Worm (Caenorhabditis elegans) whole organism, L4 larva: Measurements from ENCODE around the gene tag-314.

Source experiments
- D1046.2 ChIP-seq: fragments of 200-800 bp; sonication (Bioruptor generic); IDR thresholded peaks from 2 replicates; pipeline ENCODE4 v1.3.6; 2022; ENCODE audit warnings: missing genetic modification characterization, missing compliant biosample characterization
- F10B5.3 ChIP-seq: sonication (generic microtip); optimal IDR thresholded peaks from 2 replicates; lab custom pipeline; 2016; ENCODE audit warnings: mild to moderate bottlenecking, missing genetic modification characterization, missing compliant biosample characterization
- F26F4.8 ChIP-seq: fragments of 200-800 bp; sonication (Bioruptor generic); conservative IDR thresholded peaks from 2 replicates; pipeline ENCODE4 v1.3.6; 2022; ENCODE audit warnings: missing genetic modification characterization, missing compliant biosample characterization
- Y48G9A.11 ChIP-seq: fragments of 200-800 bp; sonication (Bioruptor generic); IDR thresholded peaks from 2 replicates; pipeline ENCODE4 v1.3.6; 2022; ENCODE audit warnings: missing genetic modification reagents, missing genetic modification characterization, missing compliant biosample characterization
- Y75B8A.6 ChIP-seq: fragments of 200-800 bp; sonication (Bioruptor generic); IDR thresholded peaks from 2 replicates; pipeline ENCODE4 v1.3.6; 2022; ENCODE audit warnings: missing genetic modification reagents, missing genetic modification characterization, missing compliant biosample characterization
- ZK337.2 ChIP-seq: fragments of 200-800 bp; sonication (Bioruptor generic); IDR thresholded peaks from 2 replicates; pipeline ENCODE4 v1.3.6; 2022; ENCODE audit warnings: missing genetic modification reagents, missing genetic modification characterization, missing compliant biosample characterization
- ama-1 ChIP-seq: fragments of 150-350 bp; optimal IDR thresholded peaks from 2 replicates; lab custom pipeline; 2014; ENCODE audit warnings: inconsistent platforms, mixed read lengths
- arid-1 ChIP-seq: fragments of 200-800 bp; sonication (Bioruptor generic); conservative IDR thresholded peaks from 2 replicates; pipeline ENCODE4 v1.3.6; 2022; ENCODE audit warnings: missing genetic modification reagents, missing genetic modification characterization, missing compliant biosample characterization
- ceh-28 ChIP-seq: fragments of 150-350 bp; optimal IDR thresholded peaks from 2 replicates; lab custom pipeline; 2014; ENCODE audit warnings: missing biosample characterization, missing genetic modification reagents, missing genetic modification characterization
- ctbp-1 ChIP-seq: fragments of 200-800 bp; sonication (Bioruptor generic); IDR thresholded peaks from 2 replicates; pipeline ENCODE4 v1.3.6; 2022; ENCODE audit warnings: missing genetic modification reagents, missing genetic modification characterization, missing compliant biosample characterization
- daf-12 ChIP-seq: fragments of 150-350 bp; optimal IDR thresholded peaks from 2 replicates; lab custom pipeline; 2014; ENCODE audit warnings: missing biosample characterization, missing genetic modification reagents, missing genetic modification characterization
- dmd-6 ChIP-seq: fragments of 200-800 bp; sonication (Bioruptor generic); IDR thresholded peaks from 2 replicates; pipeline ENCODE4 v1.3.6; 2022; ENCODE audit warnings: missing genetic modification reagents, missing genetic modification characterization, missing compliant biosample characterization
- dpl-1 ChIP-seq: fragments of 150-350 bp; optimal IDR thresholded peaks from 2 replicates; lab custom pipeline; 2014; ENCODE audit warnings: missing biosample characterization, missing genetic modification reagents, missing genetic modification characterization
- duxl-1 ChIP-seq: sonication (generic microtip); optimal IDR thresholded peaks from 2 replicates; lab custom pipeline; 2016; ENCODE audit warnings: mild to moderate bottlenecking, missing genetic modification characterization, moderate library complexity, missing compliant biosample characterization; ENCODE audit not compliant: poor library complexity
- dve-1 ChIP-seq: sonication (generic microtip); optimal IDR thresholded peaks from 2 replicates; lab custom pipeline; 2017; ENCODE audit warnings: antibody characterized with exemption, mild to moderate bottlenecking, missing genetic modification characterization, missing compliant biosample characterization; ENCODE audit not compliant: insufficient read depth
- fkh-10 ChIP-seq: fragments of 150-350 bp; optimal IDR thresholded peaks from 2 replicates; lab custom pipeline; 2014; ENCODE audit warnings: missing biosample characterization, missing genetic modification reagents, missing genetic modification characterization
- hif-1 ChIP-seq, 2 experiments: sonication (generic microtip); optimal IDR thresholded peaks; 2 replicates each; lab custom pipeline; 2016 to 2017; ENCODE audit warnings: missing compliant biosample characterization in 2 of 2, missing genetic modification characterization in 2 of 2, missing genetic modification reagents in 2 of 2, missing genotype in 2 of 2, mild to moderate bottlenecking in 1 of 2
- hlh-30 ChIP-seq: sonication (generic microtip); optimal IDR thresholded peaks from 2 replicates; lab custom pipeline; 2017; ENCODE audit warnings: antibody characterized with exemption, mild to moderate bottlenecking, missing genetic modification characterization, missing compliant biosample characterization; ENCODE audit not compliant: insufficient read depth
- lim-7 ChIP-seq: fragments of 200-800 bp; sonication (Bioruptor generic); IDR thresholded peaks from 2 replicates; pipeline ENCODE4 v1.3.6; 2022; ENCODE audit warnings: missing genetic modification characterization, missing compliant biosample characterization
- lin-13 ChIP-seq: fragments of 150-350 bp; optimal IDR thresholded peaks from 2 replicates; lab custom pipeline; 2014; ENCODE audit warnings: missing biosample characterization, missing genetic modification reagents, missing genetic modification characterization
- lin-15B ChIP-seq: fragments of 150-350 bp; sonication (generic microtip); optimal IDR thresholded peaks from 3 replicates; lab custom pipeline; 2014; ENCODE audit warnings: missing biosample characterization, missing genetic modification characterization
- lin-29 ChIP-seq: fragments of 200-800 bp; sonication (Bioruptor generic); IDR thresholded peaks from 2 replicates; pipeline ENCODE4 v1.3.6; 2022; ENCODE audit warnings: missing genetic modification reagents, missing genetic modification characterization, missing compliant biosample characterization
- lin-39 ChIP-seq: fragments of 150-350 bp; optimal IDR thresholded peaks from 2 replicates; lab custom pipeline; 2014; ENCODE audit warnings: missing biosample characterization, missing genetic modification reagents, missing genetic modification characterization
- madf-5 ChIP-seq, 2 experiments: fragments of 200-800 bp; sonication (Bioruptor generic); IDR thresholded peaks; 2 replicates each; pipeline ENCODE4 v1.3.6; 2022; ENCODE audit warnings: missing compliant biosample characterization in 2 of 2, missing genetic modification characterization in 2 of 2
- madf-9 ChIP-seq: fragments of 200-800 bp; sonication (Bioruptor generic); conservative IDR thresholded peaks from 2 replicates; pipeline ENCODE4 v1.3.6; 2022; ENCODE audit warnings: missing genetic modification reagents, missing genetic modification characterization, missing compliant biosample characterization
- mdt-29 ChIP-seq: fragments of 200-800 bp; sonication (Bioruptor generic); IDR thresholded peaks from 2 replicates; pipeline ENCODE4 v1.3.6; 2022; ENCODE audit warnings: missing genetic modification reagents, missing genetic modification characterization, missing compliant biosample characterization
- mep-1 ChIP-seq: fragments of 150-350 bp; sonication (generic microtip); optimal IDR thresholded peaks from 3 replicates; lab custom pipeline; 2014; ENCODE audit warnings: missing biosample characterization, missing genetic modification characterization
- mes-2 ChIP-seq: sonication (generic microtip); optimal IDR thresholded peaks from 2 replicates; lab custom pipeline; 2016; ENCODE audit warnings: missing genotype, mild to moderate bottlenecking, missing genetic modification characterization, missing compliant biosample characterization; ENCODE audit not compliant: poor library complexity, severe bottlenecking
- mxl-2 ChIP-seq: fragments of 200-800 bp; sonication (Bioruptor generic); conservative IDR thresholded peaks from 2 replicates; pipeline ENCODE4 v1.3.6; 2022; ENCODE audit warnings: missing genetic modification reagents, missing genetic modification characterization, missing compliant biosample characterization
- nhr-10 ChIP-seq: fragments of 150-350 bp; optimal IDR thresholded peaks from 2 replicates; lab custom pipeline; 2014; ENCODE audit warnings: missing biosample characterization, missing genetic modification characterization
- nhr-102 ChIP-seq: sonication (generic microtip); optimal IDR thresholded peaks from 2 replicates; lab custom pipeline; 2016; ENCODE audit warnings: mild to moderate bottlenecking, missing genetic modification characterization, moderate library complexity, missing compliant biosample characterization
- nhr-11 ChIP-seq: fragments of 150-350 bp; optimal IDR thresholded peaks from 2 replicates; lab custom pipeline; 2014; ENCODE audit warnings: missing biosample characterization, missing genetic modification characterization
- nhr-237 ChIP-seq: sonication (generic microtip); optimal IDR thresholded peaks from 2 replicates; lab custom pipeline; 2017; ENCODE audit warnings: missing biosample characterization, missing genetic modification characterization
- nhr-25 ChIP-seq: sonication (generic microtip); optimal IDR thresholded peaks from 2 replicates; lab custom pipeline; 2017; ENCODE audit warnings: missing genetic modification characterization, mild to moderate bottlenecking, missing compliant biosample characterization, antibody characterized with exemption, moderate library complexity, borderline replicate concordance; ENCODE audit not compliant: insufficient read depth
- nhr-28 ChIP-seq: fragments of 150-350 bp; optimal IDR thresholded peaks from 2 replicates; lab custom pipeline; 2014; ENCODE audit warnings: missing biosample characterization, missing genetic modification characterization
- nhr-48 ChIP-seq: sonication (generic microtip); optimal IDR thresholded peaks from 2 replicates; lab custom pipeline; 2016; ENCODE audit warnings: mild to moderate bottlenecking, missing genetic modification characterization, missing compliant biosample characterization
- nhr-76 ChIP-seq: fragments of 150-350 bp; optimal IDR thresholded peaks from 2 replicates; lab custom pipeline; 2014; ENCODE audit warnings: missing biosample characterization, missing genetic modification characterization
- pha-4 ChIP-seq, 2 experiments: fragments of 150-350 bp in 1 of 2; fragments of 200-800 bp in 1 of 2; sonication (Bioruptor generic) in 1 of 2; IDR thresholded peaks in 1 of 2; optimal IDR thresholded peaks in 1 of 2; 2 replicates each; pipeline versions ENCODE4 v1.3.6 to Lab custom; 2014 to 2022; ENCODE audit warnings: missing genetic modification characterization in 2 of 2, missing genetic modification reagents in 2 of 2, missing biosample characterization in 1 of 2, missing compliant biosample characterization in 1 of 2
- php-3 ChIP-seq: fragments of 200-800 bp; sonication (Bioruptor generic); IDR thresholded peaks from 2 replicates; pipeline ENCODE4 v1.3.6; 2022; ENCODE audit warnings: missing genetic modification reagents, missing genetic modification characterization, missing compliant biosample characterization
- pqm-1 ChIP-seq: sonication (generic microtip); optimal IDR thresholded peaks from 2 replicates; lab custom pipeline; 2017; ENCODE audit warnings: missing biosample characterization, missing genetic modification characterization
- rbr-2 ChIP-seq: sonication (generic microtip); optimal IDR thresholded peaks from 2 replicates; lab custom pipeline; 2016; ENCODE audit warnings: missing genotype, missing genetic modification characterization, missing compliant biosample characterization
- skn-1 ChIP-seq: fragments of 150-350 bp; optimal IDR thresholded peaks from 2 replicates; lab custom pipeline; 2014; ENCODE audit warnings: missing biosample characterization, missing genetic modification characterization
- snpc-1.2 ChIP-seq: fragments of 200-800 bp; sonication (Bioruptor generic); IDR thresholded peaks from 2 replicates; pipeline ENCODE4 v1.3.6; 2022; ENCODE audit warnings: missing genetic modification reagents, missing genetic modification characterization, missing compliant biosample characterization
- spr-1 ChIP-seq: sonication (generic microtip); optimal IDR thresholded peaks from 2 replicates; lab custom pipeline; 2016; ENCODE audit warnings: mild to moderate bottlenecking, missing genetic modification characterization, missing compliant biosample characterization
- unc-62 ChIP-seq, 3 experiments: fragments of 150-350 bp in 1 of 3; sonication (generic microtip); optimal IDR thresholded peaks in 2 of 3; peaks in 1 of 3; 1 replicate in 1 of 3; 2 replicates in 2 of 3; lab custom pipeline; 2014 to 2017; ENCODE audit warnings: missing biosample characterization in 3 of 3, missing genetic modification characterization in 3 of 3, missing genetic modification reagents in 3 of 3, missing genotype in 1 of 3
- vab-7 ChIP-seq: fragments of 200-800 bp; sonication (Bioruptor generic); IDR thresholded peaks from 2 replicates; pipeline ENCODE4 v1.3.6; 2022; ENCODE audit warnings: missing genetic modification reagents, missing genetic modification characterization, missing compliant biosample characterization
- zfp-3 ChIP-seq: fragments of 200-800 bp; sonication (Bioruptor generic); conservative IDR thresholded peaks from 2 replicates; pipeline ENCODE4 v1.3.6; 2022; ENCODE audit warnings: missing genetic modification reagents, missing genetic modification characterization, missing compliant biosample characterization
- zip-2 ChIP-seq: fragments of 150-350 bp; optimal IDR thresholded peaks from 2 replicates; lab custom pipeline; 2014; ENCODE audit warnings: missing biosample characterization, missing genetic modification characterization

Gene tag-314

ce11 chrV:10466607-10467092 lies 38.1 kb upstream of the tag-314 start (continued):
- 0 out of 2 replicates have a peak, but pooled peaks have one; percentile 13 for TF ChIP-seq madf-9
- 0 out of 2 replicates have a peak, but pooled peaks have one; percentile 48 for TF ChIP-seq zfp-3 (GFP tag; lab: Robert Waterston, UW)
- no peak for TF ChIP-seq madf-5 (GFP tag; IDR thresholded peaks at IDR 0.05; lab: Robert Waterston, UW)
- TF ChIP-seq pha-4 (GFP tag; IDR thresholded peaks at IDR 0.05; lab: Robert Waterston, UW), result peak; percentile 75
- peak; percentile 89 for TF ChIP-seq pha-4 (tag; optimal IDR thresholded peaks at IDR 0.05; lab: Kevin White, UChicago)
- peak; percentile 50 for TF ChIP-seq php-3 (GFP tag; lab: Robert Waterston, UW)
- no peak for TF ChIP-seq ZK337.2 (GFP tag; lab: Robert Waterston, UW)
- TF ChIP-seq nhr-237 (tag; lab: Kevin White, UChicago), result peak; percentile 25
- TF ChIP-seq hlh-30 (tag; lab: Kevin White, UChicago), result peak; percentile 98
- peak; percentile 97 for TF ChIP-seq dve-1 (tag; lab: Kevin White, UChicago)
- TF ChIP-seq lin-13 (GFP tag; lab: Kevin White, UChicago), result peak; percentile 90
- peak; percentile 93 for TF ChIP-seq nhr-48 (tag; lab: Kevin White, UChicago)
- peak; percentile 68 for TF ChIP-seq dpl-1 (GFP tag; lab: Kevin White, UChicago)
- peak; percentile 48 for TF ChIP-seq spr-1
- TF ChIP-seq rbr-2 (tag; lab: Kevin White, UChicago), result peak; percentile 91
- peak; percentile 89 for TF ChIP-seq nhr-10
- TF ChIP-seq lim-7 (GFP tag; lab: Robert Waterston, UW), result no peak
- TF ChIP-seq lin-15B (tag; lab: Kevin White, UChicago), result no peak
- TF ChIP-seq Y48G9A.11 (GFP tag; lab: Robert Waterston, UW), result no peak
- TF ChIP-seq mep-1 (tag; lab: Kevin White, UChicago), result peak; percentile 96
- TF ChIP-seq ceh-28 (tag; lab: Kevin White, UChicago), result peak; percentile 46
- TF ChIP-seq D1046.2, result no peak
- TF ChIP-seq mdt-29, result peak; percentile 77
- peak; percentile 60; the same call in 1 of the 2 replicates for TF ChIP-seq vab-7 (GFP tag; lab: Robert Waterston, UW)
- no peak for TF ChIP-seq snpc-1.2 (GFP tag; lab: Robert Waterston, UW)
- peak; percentile 83 for TF ChIP-seq duxl-1 (tag; lab: Kevin White, UChicago)
- no peak for TF ChIP-seq F26F4.8 (GFP tag; lab: Robert Waterston, UW)
- peak; percentile 73 for TF ChIP-seq mxl-2
- peak; percentile 96 for TF ChIP-seq nhr-28 (tag; lab: Kevin White, UChicago)
- TF ChIP-seq mes-2, result peak; percentile 81
- TF ChIP-seq lin-29 (GFP tag; lab: Robert Waterston, UW), result peak; percentile 61; the same call in 1 of the 2 replicates
- peak; percentile 94 for TF ChIP-seq ctbp-1 (GFP tag; lab: Robert Waterston, UW)
- peak; percentile 52 for TF ChIP-seq zip-2 (tag; lab: Kevin White, UChicago)
- TF ChIP-seq F10B5.3, result no peak
- peak; percentile 82 for TF ChIP-seq arid-1 (GFP tag; lab: Robert Waterston, UW)
- TF ChIP-seq nhr-102 (tag; lab: Kevin White, UChicago), result peak; percentile 78
- TF ChIP-seq nhr-11 (tag; lab: Kevin White, UChicago), result peak; percentile 97
- TF ChIP-seq ama-1 (lab: Kevin White, UChicago), result peak; percentile 68
- no peak for TF ChIP-seq daf-12 (tag; lab: Kevin White, UChicago)
- TF ChIP-seq skn-1 (tag; lab: Kevin White, UChicago), result peak; percentile 59
- no peak for TF ChIP-seq lin-39 (tag; lab: Kevin White, UChicago)
- TF ChIP-seq nhr-76 (tag; lab: Kevin White, UChicago), result peak; percentile 26
- peak; percentile 86 for TF ChIP-seq nhr-25
- TF ChIP-seq fkh-10 (GFP tag; lab: Kevin White, UChicago), result peak; percentile 91
- peak; percentile 98 to 100 for TF ChIP-seq hif-1 (tag; optimal IDR thresholded peaks at IDR 0.05; lab: Kevin White, UChicago)
- peak in 1 of 2 experiments; percentile 99 for TF ChIP-seq unc-62 (GFP tag; optimal IDR thresholded peaks at IDR 0.05 in 1 of 2; lab: Kevin White, UChicago)
- TF ChIP-seq unc-62 (tag; optimal IDR thresholded peaks at IDR 0.05; lab: Kevin White, UChicago), result no peak
- TF ChIP-seq dmd-6 (GFP tag; lab: Robert Waterston, UW), result peak; percentile 95
- TF ChIP-seq pqm-1, result peak; percentile 6
- TF ChIP-seq Y75B8A.6 (GFP tag; lab: Robert Waterston, UW), result 0 out of 2 replicates have a peak, but pooled peaks have one; percentile 68
